Fruit fly (Drosophila melanogaster): ENCODE data around the gene Gbeta5.

Gene Gbeta5

dm6 chrX:8126149-8126548 lies 25.9 kb downstream of the Gbeta5 start (continued):
- TF ChIP-seq crol (GFP tag; IDR thresholded peaks at IDR 0.05) (no peak), CG3065 (GFP tag; optimal IDR thresholded peaks at IDR 0.05) (no peak), HLH3B (GFP tag; IDR thresholded peaks at IDR 0.05) (peak; percentile 74), D19B (GFP tag; optimal IDR thresholded peaks at IDR 0.05) (peak; percentile 23), Fer1 (GFP tag; optimal IDR thresholded peaks at IDR 0.05) (no peak), HmgZ (tag; optimal IDR thresholded peaks at IDR 0.05) (no peak), cwo (GFP tag; optimal IDR thresholded peaks at IDR 0.05) (no peak), CG3407 (GFP tag; optimal IDR thresholded peaks at IDR 0.05) (peak; percentile 51), bab2 (GFP tag; optimal IDR thresholded peaks at IDR 0.05) (peak; percentile 22), mirr (GFP tag; optimal IDR thresholded peaks at IDR 0.05) (no peak), sna (GFP tag; IDR thresholded peaks at IDR 0.05; ENCODE audit: partially characterized antibody) (no peak), bcd (GFP tag; optimal IDR thresholded peaks at IDR 0.05) (peak; percentile 18), emc (GFP tag; optimal IDR thresholded peaks at IDR 0.05) (no peak), Jarid2 (GFP tag; optimal IDR thresholded peaks at IDR 0.05) (no peak), NK7.1 (GFP tag; optimal IDR thresholded peaks at IDR 0.05) (no peak), tll (GFP tag; optimal IDR thresholded peaks at IDR 0.05) (no peak), CG7839 (tag; optimal IDR thresholded peaks at IDR 0.05) (peak; percentile 64), z (GFP tag; IDR thresholded peaks at IDR 0.05) (no peak), CG9797 (GFP tag; optimal IDR thresholded peaks at IDR 0.05) (no peak), stwl (tag; optimal IDR thresholded peaks at IDR 0.05) (no peak), CG2712 (tag; optimal IDR thresholded peaks at IDR 0.05) (peak; percentile 80), corto (GFP tag; optimal IDR thresholded peaks at IDR 0.05) (no peak), E2f2 (GFP tag; IDR thresholded peaks at IDR 0.05) (peak; percentile 29; the same call in 1 of the 2 replicates), kay (GFP tag; optimal IDR thresholded peaks at IDR 0.05) (no peak), Abd-B (GFP tag; optimal IDR thresholded peaks at IDR 0.05) (peak; percentile 59), mld (GFP tag; IDR thresholded peaks at IDR 0.05; ENCODE audit: partially characterized antibody) (no peak), CG7963 (GFP tag; IDR thresholded peaks at IDR 0.05; ENCODE audit: partially characterized antibody) (no peak), YL-1 (GFP tag; optimal IDR thresholded peaks at IDR 0.05) (no peak), p53 (GFP tag; optimal IDR thresholded peaks at IDR 0.05) (no peak), sima (GFP tag; optimal IDR thresholded peaks at IDR 0.05) (no peak), Doc2 (GFP tag; IDR thresholded peaks at IDR 0.05) (no peak), ato (GFP tag; IDR thresholded peaks at IDR 0.05; ENCODE audit: partially characterized antibody) (no peak), CG34224 (GFP tag; IDR thresholded peaks at IDR 0.05; ENCODE audit: partially characterized antibody) (no peak), tap (tag; optimal IDR thresholded peaks at IDR 0.05) (peak; percentile 57), HLH4C (GFP tag; IDR thresholded peaks at IDR 0.05; ENCODE audit: partially characterized antibody) (no peak), CG33557 (GFP tag; optimal IDR thresholded peaks at IDR 0.05) (peak; percentile 16), CG30020 (tag; optimal IDR thresholded peaks at IDR 0.05) (no peak), lola (GFP tag; optimal IDR thresholded peaks at IDR 0.05) (peak in 1 of 3 experiments; percentile 63), CG1647 (GFP tag; optimal IDR thresholded peaks at IDR 0.05) (no peak), Sin3A (optimal IDR thresholded peaks at IDR 0.05) (no peak), CG7271 (tag; optimal IDR thresholded peaks at IDR 0.05) (no peak), Xbp1 (GFP tag; optimal IDR thresholded peaks at IDR 0.05) (peak; percentile 64), Oli (tag; optimal IDR thresholded peaks at IDR 0.05) (peak; percentile 68), eyg (GFP tag; optimal IDR thresholded peaks at IDR 0.05) (no peak), CG10565 (GFP tag; optimal IDR thresholded peaks at IDR 0.05) (no peak), tin (GFP tag; optimal IDR thresholded peaks at IDR 0.05) (peak; percentile 45), pros (GFP tag; optimal IDR thresholded peaks at IDR 0.05) (no peak), CG42726 (GFP tag; IDR thresholded peaks at IDR 0.05; ENCODE audit: partially characterized antibody) (no peak), CG16779 (GFP tag; IDR thresholded peaks at IDR 0.05) (no peak), CG3847 (GFP tag; IDR thresholded peaks at IDR 0.05) (0 out of 2 replicates have a peak, but pooled peaks have one; percentile 20)

Data from whole organism, embryonic.